Worm (Caenorhabditis elegans) whole organism, midembryonic: ENCODE results near the gene gldi-4.

Experiments
- flt-1 ChIP-seq: fragments of 200-800 bp; sonication (Bioruptor generic); IDR thresholded peaks from 2 replicates; pipeline ENCODE4 v1.3.6; 2022; ENCODE audit warnings: missing genetic modification characterization, missing compliant biosample characterization
- med-1 ChIP-seq: sonication (generic microtip); optimal IDR thresholded peaks from 2 replicates; lab custom pipeline; 2017; ENCODE audit warnings: missing genetic modification characterization, mild to moderate bottlenecking, missing compliant biosample characterization, antibody characterized with exemption, missing genetic modification reagents; ENCODE audit not compliant: insufficient read depth

- TF ChIP-seq flt-1 (GFP tag; lab: Robert Waterston, UW) (peak; percentile 73; the same call in 1 of the 2 replicates), med-1 (GFP tag; lab: Kevin White, UChicago) (peak; percentile 67)
Measured at ce11 chrIV:7039476-7040261, 22.2 kb downstream of the gldi-4 start, which contains the start of the genes cogc-2 and klp-18.
